Worm (Caenorhabditis elegans) whole organism, L4 larva: ENCODE data around the gene Y75B8A.18.

Source experiments
- T26A8.4 ChIP-seq: fragments of 200-800 bp; sonication (Bioruptor generic); IDR thresholded peaks from 2 replicates; pipeline ENCODE4 v1.3.6; 2022; ENCODE audit warnings: missing genetic modification characterization, missing compliant biosample characterization
- unc-62 ChIP-seq, 3 experiments: fragments of 150-350 bp in 1 of 3; sonication (generic microtip); optimal IDR thresholded peaks in 2 of 3; peaks in 1 of 3; 1 replicate in 1 of 3; 2 replicates in 2 of 3; lab custom pipeline; 2014 to 2017; ENCODE audit warnings: missing biosample characterization in 3 of 3, missing genetic modification characterization in 3 of 3, missing genetic modification reagents in 3 of 3, missing genotype in 1 of 3

DNA sequence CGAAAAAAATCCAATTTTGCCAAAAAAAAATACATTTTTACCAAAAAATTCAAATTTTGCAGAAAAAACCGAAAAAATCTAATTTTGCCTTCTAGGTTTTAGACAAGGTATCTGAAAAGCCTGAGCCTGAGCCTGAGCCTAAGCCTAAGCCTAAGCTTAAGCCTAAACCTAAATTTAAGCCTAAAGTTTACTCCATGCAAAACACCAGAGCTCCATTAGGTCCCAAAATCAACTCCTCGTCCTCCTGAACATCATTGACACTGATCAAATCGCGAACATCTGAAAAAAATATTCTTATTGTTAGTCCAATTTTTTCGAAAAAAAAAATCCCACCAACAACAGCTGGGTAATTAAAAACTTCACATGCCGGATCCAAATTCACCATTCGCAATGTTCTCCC is 8.0 kb downstream of the Y75B8A.18 start:
- TF ChIP-seq unc-62 (GFP tag; optimal IDR thresholded peaks at IDR 0.05 in 1 of 2; lab: Kevin White, UChicago), result no peak
- no peak for TF ChIP-seq unc-62 (tag; optimal IDR thresholded peaks at IDR 0.05; lab: Kevin White, UChicago)
- no peak for TF ChIP-seq T26A8.4 (GFP tag; lab: Robert Waterston, UW)
